Fruit fly (Drosophila melanogaster): ENCODE measurements around the gene Pfas.

The Pfas gene

dm6 chr2L:6082936-6083627 is 37.2 kb upstream of the Pfas start:
- TF ChIP-seq EcR (GFP tag; optimal IDR thresholded peaks at IDR 0.05), result no peak
- no peak for TF ChIP-seq CG10348 (GFP tag; IDR thresholded peaks at IDR 0.05)
- TF ChIP-seq CG15710 (tag; optimal IDR thresholded peaks at IDR 0.05), result no peak
- no peak for TF ChIP-seq rn (GFP tag; IDR thresholded peaks at IDR 0.05)
- TF ChIP-seq gl (tag; optimal IDR thresholded peaks at IDR 0.05), result no peak
- TF ChIP-seq Pif1A (GFP tag; optimal IDR thresholded peaks at IDR 0.05), result no peak
- TF ChIP-seq CG9948 (tag; optimal IDR thresholded peaks at IDR 0.05), result no peak
- no peak for TF ChIP-seq CG32121 (GFP tag; IDR thresholded peaks at IDR 0.05)

dm6 chr2L:6082157-6082645 is 36.4 kb upstream of the Pfas start, which contains the start of gene Kr-h1:
Gene Kr-h1 (plus strand): TSS chr2L:6082603.
- TF ChIP-seq CG12605 (GFP tag; IDR thresholded peaks at IDR 0.05), result no peak
- no peak for TF ChIP-seq Pif1A (GFP tag; optimal IDR thresholded peaks at IDR 0.05)
- TF ChIP-seq CG9948 (tag; optimal IDR thresholded peaks at IDR 0.05), result no peak
- TF ChIP-seq D1 (tag; optimal IDR thresholded peaks at IDR 0.05), result no peak
- TF ChIP-seq CG17806 (tag; optimal IDR thresholded peaks at IDR 0.05), result no peak
- TF ChIP-seq Snoo (tag; optimal IDR thresholded peaks at IDR 0.05), result no peak
- TF ChIP-seq CG15710 (tag; optimal IDR thresholded peaks at IDR 0.05), result no peak
- no peak for TF ChIP-seq CG10348 (GFP tag; IDR thresholded peaks at IDR 0.05)
- no peak for TF ChIP-seq rn (GFP tag; IDR thresholded peaks at IDR 0.05)
- TF ChIP-seq CG8301 (tag; optimal IDR thresholded peaks at IDR 0.05), result no peak
- TF ChIP-seq CG8159 (tag; optimal IDR thresholded peaks at IDR 0.05), result no peak
- TF ChIP-seq CG32121 (GFP tag; IDR thresholded peaks at IDR 0.05), result no peak

dm6 chr2L:6081134-6081832 is 35.4 kb upstream of the Pfas start:
- TF ChIP-seq CG12605 (GFP tag; IDR thresholded peaks at IDR 0.05), result no peak
- TF ChIP-seq EcR (GFP tag; optimal IDR thresholded peaks at IDR 0.05), result peak; percentile 60
- TF ChIP-seq D1 (tag; optimal IDR thresholded peaks at IDR 0.05), result no peak
- TF ChIP-seq fd96Ca (GFP tag; IDR thresholded peaks at IDR 0.05), result no peak
- TF ChIP-seq Snoo (tag; optimal IDR thresholded peaks at IDR 0.05), result peak; percentile 30
- no peak for TF ChIP-seq CG34367 (tag; optimal IDR thresholded peaks at IDR 0.05)
- TF ChIP-seq CG4496 (GFP tag; IDR thresholded peaks at IDR 0.05), result peak; percentile 42; the same call in 1 of the 3 replicates

dm6 chr2L:6080329-6080728 is 34.5 kb upstream of the Pfas start:
- TF ChIP-seq D1 (tag; optimal IDR thresholded peaks at IDR 0.05), result no peak
- TF ChIP-seq CG10348 (GFP tag; IDR thresholded peaks at IDR 0.05), result no peak
- no peak for TF ChIP-seq CG8159 (tag; optimal IDR thresholded peaks at IDR 0.05)
- TF ChIP-seq gl (tag; optimal IDR thresholded peaks at IDR 0.05), result no peak
- TF ChIP-seq CG32121 (GFP tag; IDR thresholded peaks at IDR 0.05), result no peak
- no peak for TF ChIP-seq CG9948 (tag; optimal IDR thresholded peaks at IDR 0.05)
- 0 out of 3 replicates have a peak, but pooled peaks have one; percentile 23 for TF ChIP-seq fd96Ca (GFP tag; IDR thresholded peaks at IDR 0.05)
- no peak for TF ChIP-seq CG15710 (tag; optimal IDR thresholded peaks at IDR 0.05)
- no peak for TF ChIP-seq rn (GFP tag; IDR thresholded peaks at IDR 0.05)
- no peak for TF ChIP-seq CG13204 (GFP tag; optimal IDR thresholded peaks at IDR 0.05)
- 0 out of 3 replicates have a peak, but pooled peaks have one; percentile 38 for TF ChIP-seq CG4496 (GFP tag; IDR thresholded peaks at IDR 0.05)
- TF ChIP-seq CG14655 (GFP tag; optimal IDR thresholded peaks at IDR 0.05), result no peak
- TF ChIP-seq CG8301 (tag; optimal IDR thresholded peaks at IDR 0.05), result no peak
- TF ChIP-seq CG12605 (GFP tag; IDR thresholded peaks at IDR 0.05), result no peak
- no peak for TF ChIP-seq Ets98B (GFP tag; IDR thresholded peaks at IDR 0.05)
- no peak for TF ChIP-seq CG34367 (tag; optimal IDR thresholded peaks at IDR 0.05)
- no peak for TF ChIP-seq EcR (GFP tag; optimal IDR thresholded peaks at IDR 0.05)

dm6 chr2L:6078757-6079351 is 33.0 kb upstream of the Pfas start:
- TF ChIP-seq fd96Ca (GFP tag; IDR thresholded peaks at IDR 0.05), result peak; percentile 29; the same call in 1 of the 3 replicates
- TF ChIP-seq Pif1A (GFP tag; optimal IDR thresholded peaks at IDR 0.05), result no peak
- no peak for TF ChIP-seq CG14655 (GFP tag; optimal IDR thresholded peaks at IDR 0.05)
- TF ChIP-seq CG13204 (GFP tag; optimal IDR thresholded peaks at IDR 0.05), result peak; percentile 72
- TF ChIP-seq Ets98B (GFP tag; IDR thresholded peaks at IDR 0.05), result peak; percentile 47; the same call in 1 of the 2 replicates
- peak; percentile 1 for TF ChIP-seq gl (tag; optimal IDR thresholded peaks at IDR 0.05)
- peak; percentile 56 for TF ChIP-seq Snoo (tag; optimal IDR thresholded peaks at IDR 0.05)
- TF ChIP-seq CG4496 (GFP tag; IDR thresholded peaks at IDR 0.05), result peak; percentile 57
- no peak for TF ChIP-seq CG17806 (tag; optimal IDR thresholded peaks at IDR 0.05)
- peak; percentile 75 for TF ChIP-seq CG32121 (GFP tag; IDR thresholded peaks at IDR 0.05)
- TF ChIP-seq CG8301 (tag; optimal IDR thresholded peaks at IDR 0.05), result peak; percentile 5
- TF ChIP-seq EcR (GFP tag; optimal IDR thresholded peaks at IDR 0.05), result peak; percentile 100

- no peak for TF ChIP-seq CG13204 (GFP tag; optimal IDR thresholded peaks at IDR 0.05)
- TF ChIP-seq EcR (GFP tag; optimal IDR thresholded peaks at IDR 0.05), result no peak
- TF ChIP-seq CG9948 (tag; optimal IDR thresholded peaks at IDR 0.05), result no peak
- TF ChIP-seq Pif1A (GFP tag; optimal IDR thresholded peaks at IDR 0.05), result no peak
- TF ChIP-seq CG32121 (GFP tag; IDR thresholded peaks at IDR 0.05), result no peak
- no peak for TF ChIP-seq fd96Ca (GFP tag; IDR thresholded peaks at IDR 0.05)
- TF ChIP-seq CG34367 (tag; optimal IDR thresholded peaks at IDR 0.05), result no peak
- TF ChIP-seq CG8301 (tag; optimal IDR thresholded peaks at IDR 0.05), result no peak
- no peak for TF ChIP-seq rn (GFP tag; IDR thresholded peaks at IDR 0.05)
- TF ChIP-seq D1 (tag; optimal IDR thresholded peaks at IDR 0.05), result no peak
- TF ChIP-seq CG10348 (GFP tag; IDR thresholded peaks at IDR 0.05), result no peak
- no peak for TF ChIP-seq CG12605 (GFP tag; IDR thresholded peaks at IDR 0.05)
- no peak for TF ChIP-seq CG15710 (tag; optimal IDR thresholded peaks at IDR 0.05)
- TF ChIP-seq Ets98B (GFP tag; IDR thresholded peaks at IDR 0.05), result no peak
Observed at dm6 chr2L:6077632-6078031, 31.8 kb upstream of the Pfas start.

Measured in whole organism, pupa.